Worm (Caenorhabditis elegans): ENCODE measurements around the gene C09F12.3.

DNA sequence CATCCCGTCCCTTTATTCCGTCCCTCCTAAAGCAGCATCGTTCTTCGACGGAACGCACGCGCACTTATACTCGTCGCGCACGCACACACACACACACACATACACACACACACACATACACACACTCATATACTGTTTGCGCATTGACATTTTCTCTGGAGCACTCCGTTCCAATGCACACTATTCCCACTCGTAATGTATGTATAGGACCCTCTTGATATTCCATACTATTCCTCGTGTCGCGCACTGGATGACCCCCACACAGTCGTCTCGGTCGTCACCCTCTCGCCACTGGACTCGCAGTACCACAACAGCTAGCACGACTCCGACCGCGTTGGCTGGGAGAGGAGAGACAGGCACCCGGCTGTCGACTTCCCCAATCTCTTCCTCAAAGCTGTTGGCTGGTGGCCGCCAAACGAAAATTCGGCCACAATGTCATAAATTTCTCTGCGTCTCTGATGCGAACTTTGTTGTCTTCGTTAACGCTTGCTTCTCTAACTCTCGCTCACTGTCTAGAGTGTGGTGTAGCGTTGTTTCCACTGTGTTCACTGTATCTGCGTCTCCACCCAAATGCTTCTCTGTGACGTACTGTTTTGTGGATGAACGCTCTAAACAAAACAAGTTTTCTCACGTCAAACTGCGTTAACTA, 11.5 kb downstream of the C09F12.3 start:
- TF ChIP-seq ztf-23 (GFP tag; IDR thresholded peaks at IDR 0.05) (no peak), ref-1 (GFP tag; conservative IDR thresholded peaks at IDR 0.05) (0 out of 2 replicates have a peak, but pooled peaks have one; percentile 14)

Measured in whole organism, midembryonic.